Fruit fly (Drosophila melanogaster): ENCODE data around the gene CG9259.

CG9259 gene

DNA sequence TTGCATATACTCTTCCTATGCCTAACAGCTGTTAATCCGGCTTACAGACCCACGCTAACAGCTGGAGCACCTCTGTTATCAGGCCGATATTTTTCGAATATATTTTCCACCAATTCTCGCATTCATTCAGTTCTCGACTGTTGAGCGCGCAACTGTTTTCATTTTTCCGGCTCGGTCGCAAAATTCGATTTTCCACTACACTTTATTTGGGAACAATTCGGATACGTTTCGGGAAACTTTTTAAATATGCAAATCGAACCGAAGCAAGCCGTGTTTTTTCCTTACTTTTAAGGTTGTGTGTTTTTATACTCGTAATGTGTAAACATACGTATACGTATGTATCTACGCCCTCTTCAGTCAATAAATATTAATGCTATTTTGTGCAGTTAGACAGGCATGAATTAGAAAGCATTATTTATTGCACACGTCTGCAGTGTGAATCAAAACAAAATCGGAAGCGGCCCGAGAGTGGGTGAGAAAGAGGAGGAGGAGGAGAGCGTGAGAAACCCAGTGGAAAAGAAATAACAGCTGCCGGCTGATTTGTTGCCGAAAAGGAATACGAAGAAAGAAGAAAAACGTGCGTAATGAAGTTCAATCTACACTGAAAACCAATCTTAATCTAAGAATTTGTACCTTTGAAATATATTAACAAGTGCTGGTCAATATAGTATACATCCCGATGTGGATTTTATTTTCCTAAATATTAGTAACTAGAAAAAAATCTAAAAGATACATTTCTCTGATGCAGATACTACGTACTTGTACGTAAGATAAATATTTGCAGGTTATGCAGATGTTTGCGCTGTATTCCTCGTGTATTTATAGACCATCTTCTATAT, 18.7 kb downstream of the CG9259 start (continued):
- TF ChIP-seq Deaf1 (tag; optimal IDR thresholded peaks at IDR 0.05) (peak; percentile 21), CG12155 (GFP tag; optimal IDR thresholded peaks at IDR 0.05) (peak; percentile 5), CG2199 (GFP tag; IDR thresholded peaks at IDR 0.05) (0 out of 3 replicates have a peak, but pooled peaks have one; percentile 16), Ets65A (GFP tag) (peak; percentile 33), CG7271 (tag; optimal IDR thresholded peaks at IDR 0.05) (peak; percentile 37), Scr (GFP tag; IDR thresholded peaks at IDR 0.05; ENCODE audit: partially characterized antibody) (peak; percentile 49), CG8388 (GFP tag; optimal IDR thresholded peaks at IDR 0.05) (peak; percentile 16), Hr51 (GFP tag; optimal IDR thresholded peaks at IDR 0.05) (peak in 1 of 2 experiments; percentile 32)

DNA sequence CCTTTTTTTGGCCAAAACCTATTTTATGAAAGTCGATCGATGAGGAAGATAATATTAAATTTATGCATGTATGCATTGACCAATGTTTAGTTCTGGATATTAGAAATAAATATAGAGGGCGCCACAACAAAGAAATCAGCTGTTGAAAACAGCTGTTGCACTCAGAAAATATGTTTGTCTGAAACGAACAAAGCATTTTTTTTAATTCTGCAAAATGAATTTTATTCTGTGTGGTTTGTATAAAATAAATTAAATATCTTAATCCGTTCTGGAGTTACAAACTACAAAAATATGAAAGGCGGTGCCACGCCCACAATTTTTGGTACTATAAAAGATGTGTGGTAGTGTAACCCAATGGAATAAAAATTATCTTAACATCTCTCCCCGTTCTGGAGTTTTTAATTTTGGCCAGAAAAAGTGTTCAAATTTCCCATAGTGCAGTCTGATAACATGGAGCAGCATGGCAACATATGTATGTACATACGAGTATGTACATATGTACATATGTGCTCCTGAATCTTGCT, 19.6 kb downstream of the CG9259 start:
- TF ChIP-seq ERR (GFP tag; optimal IDR thresholded peaks at IDR 0.05) = no peak
- peak; percentile 78 for TF ChIP-seq Ssrp (tag; optimal IDR thresholded peaks at IDR 0.05)
- no peak for TF ChIP-seq Elba2 (GFP tag; optimal IDR thresholded peaks at IDR 0.05)
- TF ChIP-seq fd96Cb (tag; optimal IDR thresholded peaks at IDR 0.05) = peak; percentile 38
- TF ChIP-seq CG2120 (GFP tag; optimal IDR thresholded peaks at IDR 0.05) = peak; percentile 26
- peak; percentile 67 for TF ChIP-seq CG13424 (tag; optimal IDR thresholded peaks at IDR 0.05)
- TF ChIP-seq CG14710 (tag; optimal IDR thresholded peaks at IDR 0.05) = peak; percentile 69
- TF ChIP-seq Nf-YB (GFP tag; optimal IDR thresholded peaks at IDR 0.05) = no peak
- no peak for TF ChIP-seq CG9609 (GFP tag; optimal IDR thresholded peaks at IDR 0.05)
- TF ChIP-seq Dek (tag; optimal IDR thresholded peaks at IDR 0.05) = no peak
- TF ChIP-seq CG4730 (GFP tag; IDR thresholded peaks at IDR 0.05) = no peak
- TF ChIP-seq twi (tag; optimal IDR thresholded peaks at IDR 0.05) = peak; percentile 86
- TF ChIP-seq dati (GFP tag; IDR thresholded peaks at IDR 0.05) = no peak
- TF ChIP-seq chm (GFP tag; IDR thresholded peaks at IDR 0.05) = no peak; the same call in 1 of the 2 replicates
- TF ChIP-seq CG43689 (GFP tag; IDR thresholded peaks at IDR 0.05) = no peak
- TF ChIP-seq bigmax (GFP tag; optimal IDR thresholded peaks at IDR 0.05) = no peak
- TF ChIP-seq tio (GFP tag; optimal IDR thresholded peaks at IDR 0.05) = peak; percentile 85
- TF ChIP-seq Hr78 (GFP tag; optimal IDR thresholded peaks at IDR 0.05) = peak in 1 of 2 experiments; percentile 19
- no peak for TF ChIP-seq kay (GFP tag; optimal IDR thresholded peaks at IDR 0.05)
- no peak for TF ChIP-seq CG15479 (GFP tag; optimal IDR thresholded peaks at IDR 0.05)
- TF ChIP-seq CG3726 (GFP tag; IDR thresholded peaks at IDR 0.05) = no peak
- peak; percentile 57 for TF ChIP-seq CG2875 (GFP tag; optimal IDR thresholded peaks at IDR 0.05)
- no peak for TF ChIP-seq hth (optimal IDR thresholded peaks at IDR 0.05)
- peak; percentile 33 for TF ChIP-seq CG1602 (GFP tag; optimal IDR thresholded peaks at IDR 0.05)
- TF ChIP-seq ssp (GFP tag; IDR thresholded peaks at IDR 0.05) = no peak
- no peak for TF ChIP-seq CG17186 (GFP tag; optimal IDR thresholded peaks at IDR 0.05)
- TF ChIP-seq ci (GFP tag; IDR thresholded peaks at IDR 0.05) = no peak; the same call in 2 of the 3 replicates
- peak; percentile 86 for TF ChIP-seq CG11504 (tag; optimal IDR thresholded peaks at IDR 0.05)
- TF ChIP-seq vfl (GFP tag; optimal IDR thresholded peaks at IDR 0.05) = peak; percentile 57
- peak; percentile 48; the same call in 1 of the 2 replicates for TF ChIP-seq seq (GFP tag; IDR thresholded peaks at IDR 0.05)
- no peak for TF ChIP-seq gfzf (GFP tag; optimal IDR thresholded peaks at IDR 0.05)
- peak; percentile 60 for TF ChIP-seq CG17829 (tag; optimal IDR thresholded peaks at IDR 0.05)
- peak; percentile 59 for TF ChIP-seq CG12219 (GFP tag; optimal IDR thresholded peaks at IDR 0.05)
- peak; percentile 48 for TF ChIP-seq Vsx1 (GFP tag; optimal IDR thresholded peaks at IDR 0.05)
- no peak for TF ChIP-seq B-H2 (GFP tag; optimal IDR thresholded peaks at IDR 0.05)
- no peak for TF ChIP-seq hkb (optimal IDR thresholded peaks at IDR 0.05)
- TF ChIP-seq hkb (GFP tag; IDR thresholded peaks at IDR 0.05) = peak; percentile 69
- TF ChIP-seq CG14014 (GFP tag; IDR thresholded peaks at IDR 0.05) = peak; percentile 5; the same call in 1 of the 2 replicates
- TF ChIP-seq Sox102F (GFP tag; optimal IDR thresholded peaks at IDR 0.05) = peak; percentile 79

All from whole organism, embryonic.